Fruit fly (Drosophila melanogaster) whole organism, pupa: Measurements from ENCODE around the gene CG13614.

Experiments
- CG10348 ChIP-seq: fragments of 200-800 bp; sonication (Bioruptor generic); IDR thresholded peaks from 2 replicates; pipeline ENCODE4 v1.3.6; 2022; ENCODE audit warnings: missing biosample characterization, missing genetic modification characterization
- CG13204 ChIP-seq: fragments of 200-800 bp; sonication (Bioruptor generic); optimal IDR thresholded peaks from 2 replicates; lab custom pipeline; 2018; ENCODE audit warnings: missing biosample characterization, mild to moderate bottlenecking, missing genetic modification characterization, moderate library complexity
- CG15710 ChIP-seq: fragments of 200-800 bp; sonication (Bioruptor generic); optimal IDR thresholded peaks from 2 replicates; lab custom pipeline; 2018; ENCODE audit warnings: missing biosample characterization, mild to moderate bottlenecking, missing genetic modification characterization, moderate library complexity
- CG34367 ChIP-seq: fragments of 200-800 bp; sonication (Bioruptor generic); optimal IDR thresholded peaks from 2 replicates; lab custom pipeline; 2018; ENCODE audit warnings: missing biosample characterization, mild to moderate bottlenecking, missing genetic modification characterization
- CG4496 ChIP-seq: fragments of 200-800 bp; sonication (Bioruptor generic); IDR thresholded peaks from 3 replicates; pipeline ENCODE4 v1.3.6; 2022; ENCODE audit warnings: missing biosample characterization, missing genetic modification characterization
- CG8159 ChIP-seq: fragments of 200-800 bp; sonication (Bioruptor generic); optimal IDR thresholded peaks from 3 replicates; lab custom pipeline; 2018; ENCODE audit warnings: missing biosample characterization, mild to moderate bottlenecking, missing genetic modification characterization, moderate library complexity
- D1 ChIP-seq: fragments of 200-800 bp; sonication (Bioruptor generic); optimal IDR thresholded peaks from 2 replicates; lab custom pipeline; 2018; ENCODE audit warnings: missing biosample characterization, mild to moderate bottlenecking, missing genetic modification characterization, moderate library complexity
- EcR ChIP-seq: fragments of 200-800 bp; sonication (Bioruptor generic); optimal IDR thresholded peaks from 3 replicates; lab custom pipeline; 2019; ENCODE audit warnings: missing biosample characterization, missing genetic modification characterization, mild to moderate bottlenecking, moderate library complexity, missing genetic modification reagents
- Pif1A ChIP-seq: fragments of 200-800 bp; sonication (Bioruptor generic); optimal IDR thresholded peaks from 3 replicates; lab custom pipeline; 2016; ENCODE audit warnings: missing biosample characterization, missing genetic modification characterization
- Pif1B ChIP-seq: fragments of 200-800 bp; sonication (Bioruptor generic); optimal IDR thresholded peaks from 3 replicates; lab custom pipeline; 2016; ENCODE audit warnings: missing biosample characterization, missing genetic modification characterization
- Snoo ChIP-seq: fragments of 200-800 bp; sonication (Bioruptor generic); optimal IDR thresholded peaks from 3 replicates; lab custom pipeline; 2017; ENCODE audit warnings: missing biosample characterization, mild to moderate bottlenecking, missing genetic modification characterization, inconsistent platforms
- gl ChIP-seq: fragments of 200-800 bp; sonication (Bioruptor generic); optimal IDR thresholded peaks from 2 replicates; lab custom pipeline; 2018; ENCODE audit warnings: missing biosample characterization, mild to moderate bottlenecking, missing genetic modification characterization
- rn ChIP-seq: fragments of 200-800 bp; sonication (Bioruptor generic); IDR thresholded peaks from 2 replicates; pipeline ENCODE4 v1.3.6; 2022; ENCODE audit warnings: missing biosample characterization, missing genetic modification characterization

DNA sequence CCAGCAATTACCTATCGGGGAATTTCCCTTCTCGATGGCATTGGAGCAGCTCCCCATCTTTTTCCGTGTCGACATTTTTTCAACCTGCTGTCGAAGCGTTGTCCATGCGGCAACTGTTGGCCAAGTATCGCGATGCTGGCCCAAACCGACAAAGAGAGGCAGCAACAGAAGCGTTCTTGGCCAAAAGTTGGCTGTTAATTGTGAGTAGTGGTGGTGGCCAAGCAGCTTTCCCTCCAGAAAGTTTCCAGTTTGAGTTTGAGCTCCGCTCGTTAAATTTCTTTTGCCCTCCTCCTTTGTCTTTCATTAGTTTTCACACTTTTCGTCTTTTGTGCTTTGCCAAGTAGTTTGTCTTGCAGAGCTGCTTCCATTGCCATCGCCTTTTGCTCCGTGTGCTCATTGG lies 3.3 kb downstream of the CG13614 start, which contains the start of gene CG17782:
- no peak for TF ChIP-seq rn (GFP tag; lab: Robert Waterston, UW)
- TF ChIP-seq CG15710 (tag; lab: Kevin White, UChicago) = no peak
- no peak for TF ChIP-seq Pif1A (GFP tag; lab: Kevin White, UChicago)
- TF ChIP-seq gl = no peak
- no peak for TF ChIP-seq CG34367 (tag; lab: Kevin White, UChicago)
- no peak for TF ChIP-seq CG4496
- no peak for TF ChIP-seq CG13204 (GFP tag; lab: Kevin White, UChicago)
- no peak for TF ChIP-seq D1
- no peak for TF ChIP-seq Pif1B (GFP tag; lab: Kevin White, UChicago)
- no peak for TF ChIP-seq CG10348 (GFP tag; lab: Robert Waterston, UW)
- no peak for TF ChIP-seq Snoo (tag; lab: Kevin White, UChicago)
- no peak for TF ChIP-seq EcR
- no peak for TF ChIP-seq CG8159 (tag; lab: Kevin White, UChicago)
